Fruit fly (Drosophila melanogaster) whole organism, wandering third instar larva: ENCODE data around the gene CG5646.

Source experiments
- Abd-B ChIP-seq: fragments of >200 bp; optimal IDR thresholded peaks from 2 replicates; lab custom pipeline; 2017; ENCODE audit warnings: missing biosample characterization, missing genetic modification characterization
- CG32264 ChIP-seq: fragments of 200-800 bp; sonication (Bioruptor generic); optimal IDR thresholded peaks from 2 replicates; lab custom pipeline; 2016; ENCODE audit warnings: missing biosample characterization, missing genetic modification characterization
- CG9705 ChIP-seq: fragments of 200-800 bp; sonication (Bioruptor generic); optimal IDR thresholded peaks from 2 replicates; lab custom pipeline; 2018; ENCODE audit warnings: missing biosample characterization, mild to moderate bottlenecking, missing genetic modification characterization
- CrebA ChIP-seq: fragments of 200-800 bp; sonication (Bioruptor generic); optimal IDR thresholded peaks from 2 replicates; lab custom pipeline; 2016; ENCODE audit warnings: missing biosample characterization, mild to moderate bottlenecking, missing genetic modification characterization, borderline replicate concordance
- Dfd ChIP-seq: fragments of >200 bp; optimal IDR thresholded peaks from 2 replicates; lab custom pipeline; 2017; ENCODE audit warnings: missing biosample characterization, missing genetic modification characterization
- Dif ChIP-seq: fragments of 200-275, 200-300 bp; sonication (Bioruptor generic); optimal IDR thresholded peaks from 2 replicates; lab custom pipeline; 2018; ENCODE audit warnings: missing biosample characterization, missing genetic modification characterization; ENCODE audit not compliant: partially characterized antibody
- GATAd ChIP-seq: sonication (Bioruptor generic); optimal IDR thresholded peaks from 2 replicates; lab custom pipeline; 2016; ENCODE audit warnings: missing biosample characterization, missing genetic modification characterization
- HLH106 ChIP-seq: fragments of 200-800 bp; optimal IDR thresholded peaks from 3 replicates; lab custom pipeline; 2019; ENCODE audit warnings: missing biosample characterization, mild to moderate bottlenecking, missing genetic modification characterization, moderate library complexity
- Hnf4 ChIP-seq: fragments of 200-800 bp; sonication (Bioruptor generic); optimal IDR thresholded peaks from 2 replicates; lab custom pipeline; 2016; ENCODE audit warnings: missing biosample characterization, mild to moderate bottlenecking, missing genetic modification characterization
- Hr78 ChIP-seq: fragments of >200 bp; optimal IDR thresholded peaks from 2 replicates; lab custom pipeline; 2017; ENCODE audit warnings: missing biosample characterization, missing genetic modification characterization
- Hr83 ChIP-seq: fragments of 200-300 bp; sonication (Bioruptor generic); optimal IDR thresholded peaks from 2 replicates; lab custom pipeline; 2016; ENCODE audit warnings: missing biosample characterization, mild to moderate bottlenecking, missing genetic modification characterization, moderate library complexity; ENCODE audit not compliant: poor library complexity, severe bottlenecking
- Jra ChIP-seq: sonication (Bioruptor generic); optimal IDR thresholded peaks from 2 replicates; lab custom pipeline; 2016; ENCODE audit warnings: missing biosample characterization, missing genetic modification characterization
- Mio ChIP-seq: sonication (Bioruptor generic); optimal IDR thresholded peaks from 2 replicates; lab custom pipeline; 2016; ENCODE audit warnings: missing biosample characterization, missing genetic modification characterization
- Myc ChIP-seq: fragments of >200 bp; optimal IDR thresholded peaks from 2 replicates; lab custom pipeline; 2017
- N ChIP-seq: fragments of >200 bp; optimal IDR thresholded peaks from 2 replicates; lab custom pipeline; 2018; ENCODE audit warnings: missing biosample characterization, missing external identifiers, missing genetic modification characterization
- OdsH ChIP-seq: fragments of 200-800 bp; sonication (Bioruptor generic); optimal IDR thresholded peaks from 2 replicates; lab custom pipeline; 2016; ENCODE audit warnings: missing biosample characterization, mild to moderate bottlenecking, missing genetic modification characterization
- Rel ChIP-seq, 2 experiments: fragments of 200-800 bp; sonication (Bioruptor generic) in 1 of 2; optimal IDR thresholded peaks; 2 replicates in 1 of 2; 3 replicates in 1 of 2; lab custom pipeline; 2016 to 2019; ENCODE audit warnings: mild to moderate bottlenecking in 2 of 2, missing biosample characterization in 2 of 2, missing genetic modification characterization in 2 of 2, moderate library complexity in 1 of 2
- Sp1 ChIP-seq: fragments of 200-800 bp; sonication (Bioruptor generic); optimal IDR thresholded peaks from 3 replicates; lab custom pipeline; 2019; ENCODE audit warnings: missing biosample characterization, mild to moderate bottlenecking, missing genetic modification characterization, moderate library complexity
- Vsx2 ChIP-seq: fragments of 200-300, 225-300 bp; sonication (Bioruptor generic); optimal IDR thresholded peaks from 2 replicates; lab custom pipeline; 2018; ENCODE audit warnings: missing biosample characterization, missing genetic modification characterization; ENCODE audit not compliant: partially characterized antibody
- br ChIP-seq: fragments of 200-800 bp; sonication (Bioruptor generic); optimal IDR thresholded peaks from 2 replicates; lab custom pipeline; 2016; ENCODE audit warnings: missing biosample characterization, missing genetic modification characterization
- brk ChIP-seq: fragments of 200-800 bp; sonication (Bioruptor generic); optimal IDR thresholded peaks from 2 replicates; lab custom pipeline; 2016; ENCODE audit warnings: missing biosample characterization, mild to moderate bottlenecking, missing genetic modification characterization
- dl ChIP-seq, 2 experiments: fragments of 175-275, 200-275 bp in 1 of 2; fragments of 200-275 bp in 1 of 2; sonication (Bioruptor generic); optimal IDR thresholded peaks; lab custom pipeline; 2018; ENCODE audit warnings: mild to moderate bottlenecking in 2 of 2, missing biosample characterization in 2 of 2, missing genetic modification characterization in 2 of 2, moderate library complexity in 2 of 2; ENCODE audit not compliant: partially characterized antibody in 2 of 2, insufficient read depth in 1 of 2
- dmrt93B ChIP-seq: fragments of 200-800 bp; sonication (Bioruptor generic); optimal IDR thresholded peaks from 2 replicates; lab custom pipeline; 2018; ENCODE audit warnings: missing biosample characterization, mild to moderate bottlenecking, missing genetic modification characterization
- dsf ChIP-seq: sonication (Bioruptor generic); optimal IDR thresholded peaks from 2 replicates; lab custom pipeline; 2016; ENCODE audit warnings: missing biosample characterization, missing genetic modification characterization, borderline replicate concordance
- ey ChIP-seq: fragments of 200-800 bp; sonication (Bioruptor generic); optimal IDR thresholded peaks from 2 replicates; lab custom pipeline; 2016; ENCODE audit warnings: missing biosample characterization, missing genetic modification characterization
- foxo ChIP-seq, 2 experiments: fragments of 200-800 bp; sonication (Bioruptor generic); optimal IDR thresholded peaks; 2 replicates in 1 of 2; 3 replicates in 1 of 2; lab custom pipeline; 2016 to 2017; ENCODE audit warnings: missing biosample characterization in 2 of 2, missing genetic modification characterization in 2 of 2
- fru ChIP-seq: fragments of 200-800 bp; sonication (Bioruptor generic); optimal IDR thresholded peaks from 3 replicates; lab custom pipeline; 2016; ENCODE audit warnings: missing biosample characterization, mild to moderate bottlenecking, missing genetic modification characterization
- h ChIP-seq: fragments of 200-800 bp; sonication (Bioruptor generic); optimal IDR thresholded peaks from 3 replicates; lab custom pipeline; 2016; ENCODE audit warnings: missing biosample characterization, mild to moderate bottlenecking, missing genetic modification characterization
- jim ChIP-seq: fragments of 175-275, 200-325 bp; sonication (Bioruptor generic); optimal IDR thresholded peaks from 2 replicates; lab custom pipeline; 2016; ENCODE audit warnings: missing biosample characterization, mild to moderate bottlenecking, missing genetic modification characterization
- lola ChIP-seq: fragments of >200 bp; optimal IDR thresholded peaks from 2 replicates; lab custom pipeline; 2017; ENCODE audit warnings: missing biosample characterization, missing genetic modification characterization
- pan ChIP-seq: fragments of >200 bp; optimal IDR thresholded peaks from 2 replicates; lab custom pipeline; 2017
- psq ChIP-seq: fragments of 200-800 bp; sonication (Bioruptor generic); optimal IDR thresholded peaks from 3 replicates; lab custom pipeline; 2017; ENCODE audit warnings: missing biosample characterization, mild to moderate bottlenecking, missing genetic modification characterization, moderate library complexity
- rgr ChIP-seq: fragments of 200-800 bp; sonication (Bioruptor generic); optimal IDR thresholded peaks from 3 replicates; lab custom pipeline; 2016; ENCODE audit warnings: missing biosample characterization, mild to moderate bottlenecking, missing genetic modification characterization
- sage ChIP-seq: fragments of 200-800 bp; sonication (Bioruptor generic); optimal IDR thresholded peaks from 2 replicates; lab custom pipeline; 2016; ENCODE audit warnings: missing biosample characterization, mild to moderate bottlenecking, missing genetic modification characterization
- sv ChIP-seq: fragments of 200-800 bp; sonication (Bioruptor generic); optimal IDR thresholded peaks from 3 replicates; lab custom pipeline; 2016; ENCODE audit warnings: missing biosample characterization, missing genetic modification characterization
- tai ChIP-seq: sonication (Bioruptor generic); optimal IDR thresholded peaks from 2 replicates; lab custom pipeline; 2016; ENCODE audit warnings: missing biosample characterization, missing genetic modification characterization
- usp ChIP-seq: fragments of >200 bp; optimal IDR thresholded peaks from 2 replicates; lab custom pipeline; 2017; ENCODE audit warnings: missing biosample characterization, missing genetic modification characterization
- woc ChIP-seq: sonication (Bioruptor generic); optimal IDR thresholded peaks from 2 replicates; lab custom pipeline; 2016; ENCODE audit warnings: missing biosample characterization, mild to moderate bottlenecking, missing genetic modification characterization

CG5646 gene

dm6 chr3R:27558660-27559319 is 2.3 kb downstream of the CG5646 start, which contains the start of gene Klp98A:
Gene Klp98A, minus strand, starts transcription at chr3R:27559145.
- TF ChIP-seq br (no peak), pan (no peak), psq (peak; percentile 70), Hr83 (GFP tag; lab: Kevin White, UChicago) (peak; percentile 40), Hnf4 (peak; percentile 12), Myc (lab: Kevin White, UChicago) (peak; percentile 78), sage (GFP tag; lab: Kevin White, UChicago) (no peak)

- TF ChIP-seq h (GFP tag; lab: Kevin White, UChicago): no peak
- no peak for TF ChIP-seq br
- no peak for TF ChIP-seq dmrt93B (GFP tag; lab: Kevin White, UChicago)
- no peak for TF ChIP-seq Dif (GFP tag; lab: Kevin White, UChicago)
- no peak for TF ChIP-seq Jra (GFP tag; lab: Kevin White, UChicago)
- TF ChIP-seq usp (GFP tag; lab: Kevin White, UChicago): no peak
- TF ChIP-seq, all 38 proteins: peak for 0
Measured at dm6 chr3R:27557970-27558659, 3.0 kb downstream of the CG5646 start.

dm6 chr3R:27556972-27557371 is 4.1 kb downstream of the CG5646 start:
- TF ChIP-seq usp (GFP tag; lab: Kevin White, UChicago) (no peak), jim (GFP tag; lab: Kevin White, UChicago) (no peak), Sp1 (GFP tag; lab: Kevin White, UChicago) (peak; percentile 24), Dfd (GFP tag; lab: Kevin White, UChicago) (no peak), HLH106 (tag; lab: Kevin White, UChicago) (peak; percentile 66), tai (no peak), Hr78 (GFP tag; lab: Kevin White, UChicago) (no peak), sv (GFP tag; lab: Kevin White, UChicago) (peak; percentile 23), lola (no peak), ey (peak; percentile 63), br (peak; percentile 61), GATAd (GFP tag; lab: Kevin White, UChicago) (no peak), Abd-B (GFP tag; lab: Kevin White, UChicago) (no peak), fru (GFP tag; lab: Kevin White, UChicago) (peak; percentile 61), OdsH (peak; percentile 12), CG32264 (no peak), woc (GFP tag; lab: Kevin White, UChicago) (peak; percentile 13), dsf (no peak), pan (no peak), Vsx2 (GFP tag; lab: Kevin White, UChicago) (no peak), CrebA (GFP tag; lab: Kevin White, UChicago) (no peak), Rel (GFP tag; optimal IDR thresholded peaks at IDR 0.05; lab: Kevin White, UChicago) (no peak), Rel (tag; optimal IDR thresholded peaks at IDR 0.05; lab: Kevin White, UChicago) (no peak), Hnf4 (no peak), Dif (GFP tag; lab: Kevin White, UChicago) (no peak), sage (GFP tag; lab: Kevin White, UChicago) (no peak), dmrt93B (GFP tag; lab: Kevin White, UChicago) (peak; percentile 41), Hr83 (GFP tag; lab: Kevin White, UChicago) (no peak), brk (GFP tag; lab: Kevin White, UChicago) (no peak), N (GFP tag; lab: Kevin White, UChicago) (no peak), psq (peak; percentile 49), Jra (GFP tag; lab: Kevin White, UChicago) (no peak), foxo (GFP tag; optimal IDR thresholded peaks at IDR 0.05; lab: Kevin White, UChicago) (peak in 1 of 2 experiments; percentile 62), CG9705 (GFP tag; lab: Kevin White, UChicago) (peak; percentile 22), rgr (GFP tag; lab: Kevin White, UChicago) (peak; percentile 35), Mio (GFP tag; lab: Kevin White, UChicago) (no peak), dl (GFP tag; optimal IDR thresholded peaks at IDR 0.05; lab: Kevin White, UChicago; ENCODE audit: insufficient read depth in 1 of 2, partially characterized antibody in 2 of 2) (no peak), h (GFP tag; lab: Kevin White, UChicago) (peak; percentile 74), Myc (lab: Kevin White, UChicago) (no peak)
